Worm (Caenorhabditis elegans) whole organism, L2 larva: ENCODE data around the gene ZK370.4.

Source experiments
- C34F6.9 ChIP-seq: fragments of 150-350 bp; optimal IDR thresholded peaks from 2 replicates; lab custom pipeline; 2014; ENCODE audit warnings: missing biosample characterization, missing genetic modification characterization
- F13H6.1 ChIP-seq: sonication (generic microtip); optimal IDR thresholded peaks from 2 replicates; lab custom pipeline; 2016; ENCODE audit warnings: missing genetic modification characterization, missing compliant biosample characterization
- R02D3.7 ChIP-seq: fragments of 150-350 bp; optimal IDR thresholded peaks from 2 replicates; lab custom pipeline; 2014; ENCODE audit warnings: missing biosample characterization, missing genetic modification characterization
- Y55F3AM.14 ChIP-seq: fragments of 200-800 bp; sonication (Bioruptor generic); optimal IDR thresholded peaks from 2 replicates; lab custom pipeline; 2018; ENCODE audit warnings: mild to moderate bottlenecking, missing genetic modification characterization, missing compliant biosample characterization
- ZK546.5 ChIP-seq: sonication (generic microtip); optimal IDR thresholded peaks from 2 replicates; lab custom pipeline; 2017; ENCODE audit warnings: missing biosample characterization, missing genetic modification characterization
- alr-1 ChIP-seq: fragments of 150-350 bp; optimal IDR thresholded peaks from 2 replicates; lab custom pipeline; 2014; ENCODE audit warnings: missing biosample characterization, missing genetic modification characterization
- aly-2 ChIP-seq: fragments of 150-350 bp; optimal IDR thresholded peaks from 2 replicates; lab custom pipeline; 2014; ENCODE audit warnings: missing biosample characterization, missing genetic modification characterization
- ama-1 ChIP-seq: fragments of 150-350 bp; optimal IDR thresholded peaks from 2 replicates; lab custom pipeline; 2018; ENCODE audit warnings: inconsistent platforms
- blmp-1 ChIP-seq: sonication (generic microtip); optimal IDR thresholded peaks from 2 replicates; lab custom pipeline; 2017; ENCODE audit warnings: missing genetic modification characterization, mild to moderate bottlenecking, missing compliant biosample characterization, antibody characterized with exemption, moderate library complexity; ENCODE audit not compliant: insufficient read depth
- ceh-16 ChIP-seq: fragments of 150-350 bp; optimal IDR thresholded peaks from 2 replicates; lab custom pipeline; 2014; ENCODE audit warnings: missing biosample characterization, missing genetic modification characterization
- dmd-4 ChIP-seq: sonication (generic microtip); optimal IDR thresholded peaks from 2 replicates; lab custom pipeline; 2017; ENCODE audit warnings: missing biosample characterization, missing genetic modification characterization
- egl-27 ChIP-seq: sonication (generic microtip); optimal IDR thresholded peaks from 3 replicates; lab custom pipeline; 2017; ENCODE audit warnings: missing biosample characterization, missing genetic modification reagents, missing genetic modification characterization
- elt-1 ChIP-seq: fragments of 150-350 bp; optimal IDR thresholded peaks from 2 replicates; lab custom pipeline; 2014; ENCODE audit warnings: missing biosample characterization, missing genetic modification characterization
- gmeb-1 ChIP-seq: fragments of 150-350 bp; optimal IDR thresholded peaks from 2 replicates; lab custom pipeline; 2014; ENCODE audit warnings: missing biosample characterization, missing genetic modification characterization
- lin-11 ChIP-seq: fragments of 150-350 bp; sonication (generic microtip); optimal IDR thresholded peaks from 2 replicates; lab custom pipeline; 2014; ENCODE audit warnings: missing biosample characterization, missing genetic modification characterization, inconsistent platforms, mixed read lengths
- lin-13 ChIP-seq: fragments of 150-350 bp; optimal IDR thresholded peaks from 2 replicates; lab custom pipeline; 2014; ENCODE audit warnings: missing biosample characterization, missing genetic modification reagents, missing genetic modification characterization
- lin-39 ChIP-seq: fragments of 150-350 bp; optimal IDR thresholded peaks from 2 replicates; lab custom pipeline; 2014; ENCODE audit warnings: missing biosample characterization, missing genetic modification reagents, missing genetic modification characterization
- lsy-2 ChIP-seq, 2 experiments: fragments of 150-350 bp in 1 of 2; sonication (generic microtip) in 1 of 2; optimal IDR thresholded peaks; 2 replicates each; lab custom pipeline; 2014 to 2017; ENCODE audit warnings: missing biosample characterization in 2 of 2, missing genetic modification characterization in 2 of 2
- mab-5 ChIP-seq: fragments of 150-350 bp; optimal IDR thresholded peaks from 2 replicates; lab custom pipeline; 2014; ENCODE audit warnings: missing biosample characterization, missing genetic modification characterization
- mbf-1 ChIP-seq: sonication (generic microtip); optimal IDR thresholded peaks from 2 replicates; lab custom pipeline; 2017; ENCODE audit warnings: missing biosample characterization, missing genetic modification characterization
- mdl-1 ChIP-seq, 2 experiments: fragments of 150-350 bp in 1 of 2; sonication (generic microtip) in 1 of 2; optimal IDR thresholded peaks; 2 replicates each; lab custom pipeline; 2017; ENCODE audit warnings: missing biosample characterization in 2 of 2, missing genetic modification characterization in 2 of 2
- nhr-10 ChIP-seq: sonication (generic microtip); optimal IDR thresholded peaks from 2 replicates; lab custom pipeline; 2017; ENCODE audit warnings: missing biosample characterization, missing genetic modification characterization
- nhr-12 ChIP-seq: fragments of 150-350 bp; optimal IDR thresholded peaks from 2 replicates; lab custom pipeline; 2014; ENCODE audit warnings: missing biosample characterization, missing genetic modification characterization
- nhr-129 ChIP-seq: fragments of 150-350 bp; optimal IDR thresholded peaks from 2 replicates; lab custom pipeline; 2014; ENCODE audit warnings: missing biosample characterization, missing genetic modification characterization
- nhr-21 ChIP-seq: fragments of 150-350 bp; optimal IDR thresholded peaks from 2 replicates; lab custom pipeline; 2014; ENCODE audit warnings: missing biosample characterization, missing genetic modification characterization
- nhr-237 ChIP-seq: fragments of 150-350 bp; optimal IDR thresholded peaks from 2 replicates; lab custom pipeline; 2014; ENCODE audit warnings: missing biosample characterization, missing genetic modification characterization
- nhr-25 ChIP-seq: fragments of 150-350 bp; sonication (generic microtip); optimal IDR thresholded peaks from 3 replicates; lab custom pipeline; 2014; ENCODE audit warnings: missing biosample characterization, missing genetic modification characterization
- nhr-6 ChIP-seq: fragments of 150-350 bp; optimal IDR thresholded peaks from 2 replicates; lab custom pipeline; 2014; ENCODE audit warnings: missing biosample characterization, missing genetic modification characterization
- nhr-77 ChIP-seq: fragments of 150-350 bp; optimal IDR thresholded peaks from 2 replicates; lab custom pipeline; 2014; ENCODE audit warnings: missing biosample characterization, missing genetic modification characterization
- peb-1 ChIP-seq: fragments of 150-350 bp; optimal IDR thresholded peaks from 2 replicates; lab custom pipeline; 2014; ENCODE audit warnings: missing biosample characterization, missing genetic modification characterization
- sma-3 ChIP-seq: sonication (generic microtip); optimal IDR thresholded peaks from 2 replicates; lab custom pipeline; 2016; ENCODE audit warnings: missing genetic modification reagents, missing genetic modification characterization, missing compliant biosample characterization
- sma-9 ChIP-seq, 2 experiments: fragments of 150-350 bp in 1 of 2; sonication (generic microtip) in 1 of 2; optimal IDR thresholded peaks; 2 replicates each; lab custom pipeline; 2014 to 2016; ENCODE audit warnings: missing genetic modification characterization in 2 of 2, mild to moderate bottlenecking in 1 of 2, missing biosample characterization in 1 of 2, missing compliant biosample characterization in 1 of 2, missing genetic modification reagents in 1 of 2, moderate library complexity in 1 of 2
- unc-39 ChIP-seq: fragments of 150-350 bp; optimal IDR thresholded peaks from 2 replicates; lab custom pipeline; 2014; ENCODE audit warnings: missing biosample characterization, missing genetic modification characterization
- unc-55 ChIP-seq: fragments of 150-350 bp; sonication (generic microtip); optimal IDR thresholded peaks from 3 replicates; lab custom pipeline; 2014; ENCODE audit warnings: missing biosample characterization, missing genetic modification reagents, missing genetic modification characterization
- unc-62 ChIP-seq: fragments of 150-350 bp; optimal IDR thresholded peaks from 2 replicates; lab custom pipeline; 2014; ENCODE audit warnings: missing biosample characterization, missing genetic modification reagents, missing genetic modification characterization
- ztf-1 ChIP-seq: fragments of 200-800 bp; sonication (Bioruptor generic); conservative IDR thresholded peaks from 2 replicates; pipeline ENCODE4 v1.3.6; 2022; ENCODE audit warnings: missing genetic modification characterization, missing compliant biosample characterization
- ztf-4 ChIP-seq: fragments of 150-350 bp; optimal IDR thresholded peaks from 2 replicates; lab custom pipeline; 2014; ENCODE audit warnings: missing biosample characterization, missing genetic modification characterization

ZK370.4 gene

DNA sequence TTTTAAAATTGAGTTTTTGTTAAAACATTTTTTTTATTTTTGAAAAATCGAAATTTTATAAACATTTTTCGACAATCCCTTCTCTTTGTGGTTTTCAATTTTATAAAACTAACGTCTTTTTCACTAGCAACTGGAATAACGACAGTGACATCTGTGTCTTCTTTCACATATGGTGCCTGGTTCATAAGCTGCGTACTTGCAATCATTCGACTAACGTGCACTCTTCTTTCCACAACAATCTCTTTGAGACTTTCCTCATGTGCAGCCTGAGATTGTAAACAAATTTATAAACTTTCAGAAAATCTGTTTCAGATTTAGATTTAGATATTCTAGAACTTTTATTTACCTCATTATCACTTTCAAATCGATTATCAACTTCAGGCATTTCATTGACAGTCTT lies 33.8 kb upstream of the ZK370.4 start:
- TF ChIP-seq nhr-129 (tag; lab: Kevin White, UChicago) (no peak), ceh-16 (tag; lab: Kevin White, UChicago) (no peak), dmd-4 (tag; lab: Kevin White, UChicago) (no peak), ama-1 (lab: Kevin White, UChicago) (no peak), nhr-77 (tag; lab: Kevin White, UChicago) (no peak), C34F6.9 (tag; lab: Kevin White, UChicago) (no peak), blmp-1 (no peak), lin-39 (no peak), alr-1 (tag; lab: Kevin White, UChicago) (no peak), sma-3 (GFP tag; lab: Kevin White, UChicago) (no peak), mdl-1 (tag; optimal IDR thresholded peaks at IDR 0.05; lab: Kevin White, UChicago) (no peak), nhr-237 (tag; lab: Kevin White, UChicago) (no peak), mbf-1 (tag; lab: Kevin White, UChicago) (no peak), nhr-10 (tag; lab: Kevin White, UChicago) (no peak), lsy-2 (tag; optimal IDR thresholded peaks at IDR 0.05; lab: Kevin White, UChicago) (no peak), nhr-21 (tag; lab: Kevin White, UChicago) (no peak), nhr-12 (tag; lab: Kevin White, UChicago) (no peak), Y55F3AM.14 (GFP tag; lab: Kevin White, UChicago) (no peak), egl-27 (tag; lab: Kevin White, UChicago) (no peak), gmeb-1 (tag; lab: Kevin White, UChicago) (no peak)

DNA sequence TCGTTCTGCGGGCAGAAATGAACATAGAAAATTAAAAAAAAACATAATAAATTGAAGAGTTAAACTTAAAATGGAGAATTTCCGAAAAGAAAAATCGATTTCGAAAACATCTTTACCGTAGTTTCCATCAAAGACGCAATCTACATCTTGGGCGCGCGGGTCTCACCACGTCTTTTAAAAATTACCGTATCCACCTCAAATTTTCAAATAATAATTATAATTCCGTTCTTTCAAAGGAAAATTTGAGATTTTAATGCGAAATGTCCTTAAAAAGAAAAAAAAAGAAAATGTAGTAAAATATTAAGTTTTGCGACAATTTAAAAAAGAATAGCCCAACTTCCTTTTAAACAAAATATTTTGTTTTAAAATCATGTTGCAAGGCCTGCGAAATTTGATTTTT lies 31.9 kb upstream of the ZK370.4 start:
- TF ChIP-seq nhr-129 (tag; lab: Kevin White, UChicago), result no peak
- TF ChIP-seq nhr-77 (tag; lab: Kevin White, UChicago), result no peak
- TF ChIP-seq sma-3 (GFP tag; lab: Kevin White, UChicago), result no peak
- no peak for TF ChIP-seq unc-62
- TF ChIP-seq mdl-1 (tag; optimal IDR thresholded peaks at IDR 0.05; lab: Kevin White, UChicago), result no peak
- no peak for TF ChIP-seq ztf-1 (GFP tag; lab: Robert Waterston, UW)
- TF ChIP-seq blmp-1, result no peak
- TF ChIP-seq nhr-25, result no peak
- TF ChIP-seq F13H6.1 (tag; lab: Kevin White, UChicago), result no peak
- no peak for TF ChIP-seq C34F6.9 (tag; lab: Kevin White, UChicago)
- no peak for TF ChIP-seq nhr-6 (tag; lab: Kevin White, UChicago)

- TF ChIP-seq dmd-4 (tag; lab: Kevin White, UChicago), result no peak
- no peak for TF ChIP-seq R02D3.7 (tag; lab: Kevin White, UChicago)
- no peak for TF ChIP-seq mab-5 (tag; lab: Kevin White, UChicago)
- no peak for TF ChIP-seq nhr-25
- no peak for TF ChIP-seq egl-27 (tag; lab: Kevin White, UChicago)
- no peak for TF ChIP-seq ama-1 (lab: Kevin White, UChicago)
- TF ChIP-seq unc-39 (tag; lab: Kevin White, UChicago), result no peak
- no peak for TF ChIP-seq nhr-129 (tag; lab: Kevin White, UChicago)
- TF ChIP-seq unc-62, result no peak
- no peak for TF ChIP-seq nhr-237 (tag; lab: Kevin White, UChicago)
- TF ChIP-seq mdl-1 (tag; optimal IDR thresholded peaks at IDR 0.05; lab: Kevin White, UChicago), result no peak
Observed at ce11 chrIII:8762016-8762415, 30.8 kb upstream of the ZK370.4 start.

- TF ChIP-seq lin-11 (tag; lab: Kevin White, UChicago), result no peak
- TF ChIP-seq aly-2 (tag; lab: Kevin White, UChicago), result no peak
- peak; percentile 5 for TF ChIP-seq nhr-129 (tag; lab: Kevin White, UChicago)
- TF ChIP-seq lin-13 (GFP tag; lab: Kevin White, UChicago), result no peak
- TF ChIP-seq ceh-16 (tag; lab: Kevin White, UChicago), result no peak
- no peak for TF ChIP-seq egl-27 (tag; lab: Kevin White, UChicago)
- TF ChIP-seq, all 48 proteins: peak for 1
Observed at ce11 chrIII:8761040-8761654, 29.9 kb upstream of the ZK370.4 start, which contains the start of gene aak-1. aak-1 (minus strand) TSS chrIII:8761090.

DNA sequence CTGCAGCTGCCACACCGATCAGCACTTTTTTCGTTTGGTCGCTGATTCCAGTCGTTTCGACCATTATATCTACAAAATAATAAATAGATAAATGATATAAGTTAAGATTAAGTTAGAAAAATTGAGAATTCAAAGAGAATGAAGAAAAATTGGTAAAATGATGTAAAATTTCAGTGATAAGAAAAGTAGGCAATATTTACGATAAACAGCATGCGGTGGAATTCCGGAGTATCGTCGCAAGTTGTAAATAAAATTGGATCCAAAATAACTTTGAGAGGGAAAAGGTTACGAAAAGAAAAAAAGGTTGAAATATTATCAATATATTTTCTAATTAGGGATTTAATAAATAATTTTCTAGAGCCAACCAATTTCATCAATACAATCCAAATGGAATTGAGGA lies 23.5 kb upstream of the ZK370.4 start, which contains the start of gene tomm-70:
tomm-70 (minus strand) TSS at position 69 of the 400 bp plus-strand sequence.
- TF ChIP-seq lin-11 (tag; lab: Kevin White, UChicago) (no peak), lsy-2 (tag; optimal IDR thresholded peaks at IDR 0.05; lab: Kevin White, UChicago) (peak in 1 of 2 experiments; percentile 25), C34F6.9 (tag; lab: Kevin White, UChicago) (peak; percentile 36), unc-55 (peak; percentile 31), unc-39 (tag; lab: Kevin White, UChicago) (no peak), ztf-4 (tag; lab: Kevin White, UChicago) (no peak), nhr-77 (tag; lab: Kevin White, UChicago) (no peak), ceh-16 (tag; lab: Kevin White, UChicago) (no peak), sma-9 (GFP tag; optimal IDR thresholded peaks at IDR 0.05; lab: Kevin White, UChicago) (no peak), sma-9 (tag; optimal IDR thresholded peaks at IDR 0.05; lab: Kevin White, UChicago) (no peak), lin-39 (no peak), peb-1 (tag; lab: Kevin White, UChicago) (no peak), gmeb-1 (tag; lab: Kevin White, UChicago) (peak; percentile 9), elt-1 (tag; lab: Kevin White, UChicago) (no peak), egl-27 (tag; lab: Kevin White, UChicago) (no peak), nhr-12 (tag; lab: Kevin White, UChicago) (no peak), nhr-129 (tag; lab: Kevin White, UChicago) (peak; percentile 30), ZK546.5 (tag; lab: Kevin White, UChicago) (no peak), R02D3.7 (tag; lab: Kevin White, UChicago) (peak; percentile 34)
